Worm (Caenorhabditis elegans) whole organism, young adult: ENCODE data around the gene argn-1.

ENCODE experiments used
- F22D6.2 ChIP-seq: sonication (generic microtip); optimal IDR thresholded peaks from 2 replicates; lab custom pipeline; 2016; ENCODE audit warnings: mild to moderate bottlenecking, missing genetic modification characterization, missing compliant biosample characterization
- F23B12.7 ChIP-seq: sonication (generic microtip); optimal IDR thresholded peaks from 2 replicates; lab custom pipeline; 2017; ENCODE audit warnings: missing genetic modification characterization, mild to moderate bottlenecking, missing compliant biosample characterization, antibody characterized with exemption, moderate library complexity; ENCODE audit not compliant: insufficient read depth
- F37B4.10 ChIP-seq: fragments of 200-800 bp; sonication (Bioruptor generic); IDR thresholded peaks from 2 replicates; pipeline ENCODE4 v1.3.6; 2022; ENCODE audit warnings: missing genetic modification characterization, missing compliant biosample characterization
- F39B2.1 ChIP-seq: fragments of 200-800 bp; sonication (Bioruptor generic); IDR thresholded peaks from 2 replicates; pipeline ENCODE4 v1.3.6; 2022; ENCODE audit warnings: missing genetic modification reagents, missing genetic modification characterization, missing compliant biosample characterization
- F57A8.1 ChIP-seq: fragments of 200-800 bp; sonication (Bioruptor generic); optimal IDR thresholded peaks from 2 replicates; lab custom pipeline; 2018; ENCODE audit warnings: mild to moderate bottlenecking, missing genetic modification characterization, moderate library complexity, missing compliant biosample characterization
- Y67H2A.10 ChIP-seq: fragments of 200-800 bp; sonication (Bioruptor generic); conservative IDR thresholded peaks from 2 replicates; pipeline ENCODE4 v1.3.6; 2022; ENCODE audit warnings: missing genetic modification reagents, missing genetic modification characterization, missing compliant biosample characterization
- Y79H2A.3 ChIP-seq: fragments of 200-800 bp; sonication (Bioruptor generic); conservative IDR thresholded peaks from 2 replicates; pipeline ENCODE4 v1.3.6; 2022; ENCODE audit warnings: missing genetic modification reagents, missing genetic modification characterization, missing compliant biosample characterization
- Y95B8A.8 ChIP-seq: fragments of 200-800 bp; sonication (Bioruptor generic); IDR thresholded peaks from 2 replicates; pipeline ENCODE4 v1.3.6; 2022; ENCODE audit warnings: missing genetic modification reagents, missing genetic modification characterization, missing compliant biosample characterization
- akir-1 ChIP-seq: fragments of 200-800 bp; sonication (Bioruptor generic); optimal IDR thresholded peaks from 2 replicates; lab custom pipeline; 2018; ENCODE audit warnings: mild to moderate bottlenecking, missing genetic modification characterization, moderate library complexity, missing compliant biosample characterization
- bed-1 ChIP-seq: fragments of 200-800 bp; sonication (Bioruptor generic); IDR thresholded peaks from 2 replicates; pipeline ENCODE4 v1.3.6; 2022; ENCODE audit warnings: missing genetic modification reagents, missing genetic modification characterization, missing compliant biosample characterization
- ceh-27 ChIP-seq: fragments of 200-800 bp; sonication (Bioruptor generic); optimal IDR thresholded peaks from 2 replicates; lab custom pipeline; 2018; ENCODE audit warnings: mild to moderate bottlenecking, missing genetic modification characterization, moderate library complexity, missing compliant biosample characterization
- ceh-79 ChIP-seq: sonication (generic microtip); optimal IDR thresholded peaks from 2 replicates; lab custom pipeline; 2017; ENCODE audit warnings: mild to moderate bottlenecking, missing genetic modification characterization, missing compliant biosample characterization
- ceh-91 ChIP-seq: fragments of 200-800 bp; sonication (Bioruptor generic); IDR thresholded peaks from 2 replicates; pipeline ENCODE4 v1.3.6; 2022; ENCODE audit warnings: missing genetic modification reagents, missing genetic modification characterization, missing compliant biosample characterization
- fkh-3 ChIP-seq: sonication (generic microtip); optimal IDR thresholded peaks from 2 replicates; lab custom pipeline; 2016; ENCODE audit warnings: mild to moderate bottlenecking, missing genetic modification characterization, missing compliant biosample characterization
- hlh-12 ChIP-seq: sonication (generic microtip); optimal IDR thresholded peaks from 2 replicates; lab custom pipeline; 2016; ENCODE audit warnings: missing genetic modification characterization, missing compliant biosample characterization
- hrde-1 ChIP-seq: sonication (generic microtip); optimal IDR thresholded peaks from 2 replicates; lab custom pipeline; 2016; ENCODE audit warnings: missing genetic modification characterization, mild to moderate bottlenecking, missing compliant biosample characterization, moderate library complexity, missing genotype, missing genetic modification reagents, borderline replicate concordance
- lin-26 ChIP-seq: fragments of 200-800 bp; sonication (Bioruptor generic); IDR thresholded peaks from 2 replicates; pipeline ENCODE4 v1.3.6; 2022; ENCODE audit warnings: missing genetic modification reagents, missing genetic modification characterization, missing compliant biosample characterization
- lin-40 ChIP-seq: sonication (generic microtip); optimal IDR thresholded peaks from 2 replicates; lab custom pipeline; 2016; ENCODE audit warnings: missing genetic modification characterization, mild to moderate bottlenecking, missing compliant biosample characterization, missing genotype, missing genetic modification reagents
- lir-1 ChIP-seq: fragments of 200-800 bp; sonication (Bioruptor generic); conservative IDR thresholded peaks from 2 replicates; pipeline ENCODE4 v1.3.6; 2022; ENCODE audit warnings: missing genetic modification reagents, missing genetic modification characterization, missing compliant biosample characterization
- mel-28 ChIP-seq: sonication (generic microtip); optimal IDR thresholded peaks from 2 replicates; lab custom pipeline; 2016; ENCODE audit warnings: borderline replicate concordance, mild to moderate bottlenecking, missing genetic modification characterization, missing compliant biosample characterization
- nfya-2 ChIP-seq: fragments of 200-800 bp; sonication (Bioruptor generic); IDR thresholded peaks from 2 replicates; pipeline ENCODE4 v1.3.6; 2022; ENCODE audit warnings: missing genetic modification reagents, missing genetic modification characterization, missing compliant biosample characterization
- nhr-120 ChIP-seq: fragments of 200-800 bp; sonication (Bioruptor generic); IDR thresholded peaks from 2 replicates; pipeline ENCODE4 v1.3.6; 2022; ENCODE audit warnings: missing genetic modification characterization, missing compliant biosample characterization
- pbrm-1 ChIP-seq: fragments of 200-800 bp; sonication (Bioruptor generic); IDR thresholded peaks from 2 replicates; pipeline ENCODE4 v1.3.6; 2022; ENCODE audit warnings: missing genetic modification reagents, missing genetic modification characterization, missing compliant biosample characterization
- pha-4 ChIP-seq: fragments of 150-350 bp; sonication (generic microtip); optimal IDR thresholded peaks from 2 replicates; lab custom pipeline; 2014; ENCODE audit warnings: missing biosample characterization, missing genetic modification reagents, missing genetic modification characterization
- repo-1 ChIP-seq: sonication (generic microtip); optimal IDR thresholded peaks from 2 replicates; lab custom pipeline; 2017; ENCODE audit warnings: mild to moderate bottlenecking, missing genetic modification characterization, missing compliant biosample characterization
- snpc-4 ChIP-seq, 5 experiments: fragments of 150-350 bp in 1 of 5; sonication (generic microtip) in 4 of 5; optimal IDR thresholded peaks; 2 replicates each; lab custom pipeline; 2014 to 2018; ENCODE audit warnings: missing genetic modification characterization in 5 of 5, missing biosample characterization in 3 of 5, antibody characterized with exemption in 2 of 5, mild to moderate bottlenecking in 2 of 5, missing compliant biosample characterization in 2 of 5, missing genotype in 2 of 5, moderate library complexity in 2 of 5, missing genetic modification reagents in 1 of 5
- somi-1 ChIP-seq: fragments of 200-800 bp; sonication (Bioruptor generic); optimal IDR thresholded peaks from 2 replicates; lab custom pipeline; 2018; ENCODE audit warnings: mild to moderate bottlenecking, missing genetic modification characterization, missing compliant biosample characterization
- zfh-2 ChIP-seq: fragments of 200-800 bp; sonication (Bioruptor generic); conservative IDR thresholded peaks from 2 replicates; pipeline ENCODE4 v1.3.6; 2022; ENCODE audit warnings: missing genetic modification reagents, missing genetic modification characterization, missing compliant biosample characterization
- ztf-22 ChIP-seq: fragments of 200-800 bp; sonication (Bioruptor generic); optimal IDR thresholded peaks from 2 replicates; lab custom pipeline; 2018; ENCODE audit warnings: mild to moderate bottlenecking, missing genetic modification characterization, moderate library complexity, missing compliant biosample characterization
- ztf-26 ChIP-seq: sonication (generic microtip); optimal IDR thresholded peaks from 2 replicates; lab custom pipeline; 2017; ENCODE audit warnings: missing genetic modification characterization, missing compliant biosample characterization
- ztf-3 ChIP-seq: fragments of 200-800 bp; sonication (Bioruptor generic); optimal IDR thresholded peaks from 2 replicates; lab custom pipeline; 2018; ENCODE audit warnings: mild to moderate bottlenecking, missing genetic modification characterization, missing compliant biosample characterization
- ztf-6 ChIP-seq: fragments of 200-800 bp; sonication (Bioruptor generic); IDR thresholded peaks from 2 replicates; pipeline ENCODE4 v1.3.6; 2022; ENCODE audit warnings: missing genetic modification reagents, missing genetic modification characterization, missing compliant biosample characterization

argn-1 gene

ce11 chrX:5621793-5622192, 8.0 kb upstream of the argn-1 start:
- no peak for TF ChIP-seq hrde-1
- TF ChIP-seq ztf-22 = no peak
- no peak for TF ChIP-seq ceh-79 (tag; lab: Kevin White, UChicago)
- no peak for TF ChIP-seq bed-1 (GFP tag; lab: Robert Waterston, UW)
- TF ChIP-seq Y67H2A.10 = no peak
- no peak for TF ChIP-seq lir-1 (GFP tag; lab: Robert Waterston, UW)
- TF ChIP-seq ceh-91 (GFP tag; lab: Robert Waterston, UW) = no peak
- TF ChIP-seq nfya-2 (GFP tag; lab: Robert Waterston, UW) = no peak
- TF ChIP-seq ztf-3 (GFP tag; lab: Kevin White, UChicago) = no peak
- no peak for TF ChIP-seq repo-1
- TF ChIP-seq pbrm-1 = no peak
- TF ChIP-seq hlh-12 (tag; lab: Kevin White, UChicago) = no peak
- TF ChIP-seq ceh-27 = no peak
- TF ChIP-seq, all 124 proteins: peak for 0

- TF ChIP-seq nhr-120 (GFP tag; lab: Robert Waterston, UW) = no peak
- peak; percentile 52; the same call in 1 of the 2 replicates for TF ChIP-seq lin-26 (GFP tag; lab: Robert Waterston, UW)
- TF ChIP-seq ztf-26 (tag; lab: Kevin White, UChicago) = peak; percentile 27
- TF ChIP-seq, all 124 proteins: peak for 2
Observed at ce11 chrX:5628432-5628977, 1.3 kb upstream of the argn-1 start.

DNA sequence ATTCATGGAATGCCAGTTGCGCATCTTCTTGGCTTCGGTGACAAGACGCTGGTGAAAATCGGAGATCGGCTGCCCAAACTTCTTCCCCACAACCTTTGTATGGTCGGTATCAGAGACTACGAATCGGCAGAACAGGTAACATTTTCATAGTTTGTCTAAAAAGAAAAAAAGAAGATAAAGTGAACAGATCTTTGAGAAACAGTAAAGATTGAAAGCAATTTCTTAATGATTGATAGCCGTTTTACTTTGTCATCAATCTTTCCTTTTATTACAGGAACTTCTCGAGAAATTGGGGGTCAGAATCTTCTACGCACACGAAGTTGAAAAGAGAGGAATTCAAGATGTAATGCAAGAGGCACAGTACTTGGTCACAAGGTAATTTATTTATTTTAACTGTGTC, 1.2 kb downstream of the argn-1 start:
- TF ChIP-seq snpc-4 (GFP tag; optimal IDR thresholded peaks at IDR 0.05; lab: Kevin White, UChicago) (no peak), snpc-4 (tag; optimal IDR thresholded peaks at IDR 0.05; lab: Kevin White, UChicago) (no peak), ztf-26 (tag; lab: Kevin White, UChicago) (peak; percentile 9)

ce11 chrX:5631626-5632025, 1.8 kb downstream of the argn-1 start, which contains the start of gene T22B7.8:
T22B7.8 (plus strand) TSS chrX:5631926.
- TF ChIP-seq fkh-3 (tag; lab: Kevin White, UChicago) (no peak), akir-1 (GFP tag; lab: Kevin White, UChicago) (no peak), somi-1 (GFP tag; lab: Kevin White, UChicago) (no peak), mel-28 (tag; lab: Kevin White, UChicago) (no peak), zfh-2 (no peak), lin-40 (no peak), Y79H2A.3 (no peak), Y95B8A.8 (GFP tag; lab: Robert Waterston, UW) (no peak), F22D6.2 (tag; lab: Kevin White, UChicago) (no peak), ztf-6 (GFP tag; lab: Robert Waterston, UW) (no peak), F39B2.1 (no peak), hrde-1 (no peak), pha-4 (tag; lab: Kevin White, UChicago) (no peak)

- TF ChIP-seq ceh-27 = no peak
- no peak for TF ChIP-seq Y95B8A.8 (GFP tag; lab: Robert Waterston, UW)
- TF ChIP-seq ztf-3 (GFP tag; lab: Kevin White, UChicago) = no peak
- no peak for TF ChIP-seq F23B12.7
- no peak for TF ChIP-seq F57A8.1 (GFP tag; lab: Kevin White, UChicago)
- TF ChIP-seq F37B4.10 (GFP tag; lab: Robert Waterston, UW) = no peak
Observed at ce11 chrX:5639562-5639961, 9.7 kb downstream of the argn-1 start.
